Worm (Caenorhabditis elegans) whole organism, L4 larva: Measurements from ENCODE around the gene mes-6.
A peak's percentile ranks its signal among the peaks of the same experiment; 100 is the strongest.

Experiments
- ceh-28 ChIP-seq: fragments of 150-350 bp; optimal IDR thresholded peaks from 2 replicates; lab custom pipeline; 2014; ENCODE audit warnings: missing biosample characterization, missing genetic modification reagents, missing genetic modification characterization
- nhr-10 ChIP-seq: fragments of 150-350 bp; optimal IDR thresholded peaks from 2 replicates; lab custom pipeline; 2014; ENCODE audit warnings: missing biosample characterization, missing genetic modification characterization
- nhr-102 ChIP-seq: sonication (generic microtip); optimal IDR thresholded peaks from 2 replicates; lab custom pipeline; 2016; ENCODE audit warnings: mild to moderate bottlenecking, missing genetic modification characterization, moderate library complexity, missing compliant biosample characterization
- skn-1 ChIP-seq: fragments of 150-350 bp; optimal IDR thresholded peaks from 2 replicates; lab custom pipeline; 2014; ENCODE audit warnings: missing biosample characterization, missing genetic modification characterization
- ztf-11 ChIP-seq: fragments of 150-350 bp; optimal IDR thresholded peaks from 2 replicates; lab custom pipeline; 2014; ENCODE audit warnings: missing biosample characterization, missing genetic modification characterization

DNA sequence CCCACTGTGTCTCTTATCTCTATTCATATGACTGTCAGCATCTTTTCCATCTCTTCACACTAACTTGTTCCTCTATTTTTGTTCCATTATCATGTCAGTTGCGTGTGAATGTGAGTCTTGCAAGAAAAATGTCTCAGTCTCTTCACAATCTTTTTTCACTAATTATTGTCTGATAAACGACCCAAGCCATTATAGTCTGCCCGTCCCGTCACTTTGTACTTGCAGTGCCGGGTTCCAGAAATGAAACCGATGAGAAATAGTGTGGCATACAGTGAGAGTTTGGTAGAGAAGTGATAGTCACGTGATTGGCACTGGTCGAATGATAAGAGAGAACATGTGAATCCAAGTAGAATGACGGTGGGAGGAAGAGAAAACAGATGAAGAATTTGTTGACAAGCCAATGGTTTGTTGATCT lies 16.5 kb downstream of the mes-6 start:
- TF ChIP-seq ztf-11 (tag; lab: Kevin White, UChicago), result no peak
- TF ChIP-seq ceh-28, result no peak
- TF ChIP-seq skn-1 (tag; lab: Kevin White, UChicago), result no peak
- peak; percentile 97 for TF ChIP-seq nhr-102 (tag; lab: Kevin White, UChicago)
- peak; percentile 92 for TF ChIP-seq nhr-10
